Worm (Caenorhabditis elegans): ENCODE results near the gene cpx-2.

Gene cpx-2

DNA sequence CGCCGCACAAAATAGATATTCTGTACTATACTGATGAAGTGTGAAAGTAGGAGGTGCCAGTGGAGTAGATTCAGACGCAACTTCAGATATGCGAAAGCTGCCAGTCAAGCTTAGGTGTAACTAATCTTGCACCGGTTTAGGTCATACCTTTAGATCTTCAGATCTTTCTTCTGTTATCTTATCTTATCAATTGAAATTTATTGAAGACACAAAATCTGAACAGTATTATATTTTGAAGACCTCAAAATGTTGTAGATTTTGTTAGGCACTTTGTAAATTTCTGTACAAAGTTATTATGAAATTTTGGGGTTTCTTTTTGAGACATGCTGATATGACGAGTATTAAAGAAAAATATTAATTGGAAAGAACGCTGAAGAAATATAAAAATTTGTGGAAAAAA lies 41.6 kb upstream of the cpx-2 start:
- TF ChIP-seq snpc-4 (tag; optimal IDR thresholded peaks at IDR 0.05) (no peak), Y75B8A.6 (GFP tag; IDR thresholded peaks at IDR 0.05) (no peak), Y5F2A.4 (GFP tag; optimal IDR thresholded peaks at IDR 0.05) (no peak), saeg-2 (GFP tag; IDR thresholded peaks at IDR 0.05) (no peak), zfp-2 (tag; optimal IDR thresholded peaks at IDR 0.05) (no peak)

DNA sequence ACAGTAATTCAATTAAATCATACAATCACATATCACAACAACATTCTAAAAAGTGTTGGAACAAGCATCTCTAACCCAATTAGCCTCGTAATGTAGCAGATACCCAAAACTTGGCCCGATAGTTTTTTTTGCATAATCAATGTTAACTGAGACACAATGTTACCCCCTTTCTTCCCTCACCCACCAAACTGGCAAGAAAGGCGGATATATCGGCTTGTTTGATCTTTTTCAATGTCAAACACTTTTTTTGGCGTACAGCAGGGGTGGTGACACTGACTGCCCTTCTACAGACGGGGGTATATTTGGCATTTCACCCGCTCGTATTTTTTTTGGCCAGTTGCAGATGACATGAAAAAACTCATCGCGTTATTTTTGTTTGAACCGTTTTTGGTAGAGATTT lies 39.0 kb upstream of the cpx-2 start:
- TF ChIP-seq zfp-3 (GFP tag; conservative IDR thresholded peaks at IDR 0.05) (no peak), set-16 (GFP tag; IDR thresholded peaks at IDR 0.05) (no peak), ctbp-1 (GFP tag; IDR thresholded peaks at IDR 0.05) (no peak), ceh-62 (tag; optimal IDR thresholded peaks at IDR 0.05) (no peak), lin-39 (tag; optimal IDR thresholded peaks at IDR 0.05) (no peak), ceh-44 (GFP tag; IDR thresholded peaks at IDR 0.05) (no peak), daf-16 (GFP tag; optimal IDR thresholded peaks at IDR 0.05) (no peak), daf-16 (tag; optimal IDR thresholded peaks at IDR 0.05) (no peak), unc-130 (GFP tag; optimal IDR thresholded peaks at IDR 0.05) (no peak), nhr-111 (GFP tag; optimal IDR thresholded peaks at IDR 0.05) (no peak), lin-29 (GFP tag; IDR thresholded peaks at IDR 0.05) (no peak), mxl-2 (GFP tag; conservative IDR thresholded peaks at IDR 0.05) (no peak), ztf-7 (tag; optimal IDR thresholded peaks at IDR 0.05) (no peak), nhr-6 (tag; optimal IDR thresholded peaks at IDR 0.05) (no peak), saeg-2 (GFP tag; IDR thresholded peaks at IDR 0.05) (no peak), ceh-32 (tag; optimal IDR thresholded peaks at IDR 0.05; ENCODE audit: poor library complexity) (no peak), skn-1 (tag; optimal IDR thresholded peaks at IDR 0.05) (no peak), F37D6.2 (tag; optimal IDR thresholded peaks at IDR 0.05) (no peak)

DNA sequence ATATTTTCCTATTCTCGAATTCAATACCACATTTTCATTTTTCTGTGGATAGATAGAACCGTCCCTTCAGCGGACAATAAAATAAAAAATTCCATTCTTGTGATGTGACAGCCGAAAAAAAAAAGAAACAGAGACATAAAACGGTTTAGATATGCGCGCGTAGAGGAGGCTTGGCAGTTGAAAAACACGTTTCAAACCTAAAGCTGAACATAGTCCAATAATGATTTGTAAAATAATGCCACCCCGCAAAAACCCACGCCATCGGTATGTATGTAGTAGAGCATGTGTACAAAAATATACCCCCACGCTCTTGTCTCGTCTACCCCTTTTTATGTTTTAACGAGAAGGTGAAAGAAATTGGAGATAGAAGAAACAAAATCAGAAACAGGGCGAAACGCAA lies 37.6 kb upstream of the cpx-2 start:
- no peak for TF ChIP-seq daf-12 (tag; optimal IDR thresholded peaks at IDR 0.05)
- peak; percentile 36 for TF ChIP-seq sdz-12 (GFP tag; optimal IDR thresholded peaks at IDR 0.05)
- TF ChIP-seq hlh-30 (tag; optimal IDR thresholded peaks at IDR 0.05; ENCODE audit: insufficient read depth), result peak; percentile 26
- TF ChIP-seq snpc-4 (tag; optimal IDR thresholded peaks at IDR 0.05), result no peak
- TF ChIP-seq daf-8 (GFP tag; IDR thresholded peaks at IDR 0.05), result no peak
- no peak for TF ChIP-seq php-3 (GFP tag; IDR thresholded peaks at IDR 0.05)
- TF ChIP-seq dmd-8 (GFP tag; IDR thresholded peaks at IDR 0.05), result no peak
- TF ChIP-seq mep-1 (tag; optimal IDR thresholded peaks at IDR 0.05), result peak; percentile 44
- no peak for TF ChIP-seq mes-2 (tag; optimal IDR thresholded peaks at IDR 0.05; ENCODE audit: poor library complexity, severe bottlenecking)
- TF ChIP-seq spr-1 (tag; optimal IDR thresholded peaks at IDR 0.05), result no peak
- no peak for TF ChIP-seq ceh-82 (tag; optimal IDR thresholded peaks at IDR 0.05)
- TF ChIP-seq hlh-11 (tag; optimal IDR thresholded peaks at IDR 0.05), result peak; percentile 54
- TF ChIP-seq arid-1 (GFP tag; conservative IDR thresholded peaks at IDR 0.05), result no peak
- no peak for TF ChIP-seq F10B5.3 (tag; optimal IDR thresholded peaks at IDR 0.05)
- TF ChIP-seq mxl-2 (GFP tag; conservative IDR thresholded peaks at IDR 0.05), result no peak
- no peak for TF ChIP-seq fkh-10 (GFP tag; optimal IDR thresholded peaks at IDR 0.05)
- peak; percentile 23 for TF ChIP-seq mxl-3 (GFP tag; optimal IDR thresholded peaks at IDR 0.05)
- TF ChIP-seq nhr-6 (tag; optimal IDR thresholded peaks at IDR 0.05), result no peak
- no peak for TF ChIP-seq ctbp-1 (GFP tag; IDR thresholded peaks at IDR 0.05)
- peak; percentile 47 for TF ChIP-seq aha-1 (tag)
- TF ChIP-seq spr-3 (GFP tag; optimal IDR thresholded peaks at IDR 0.05), result no peak
- TF ChIP-seq T20F7.1 (GFP tag; optimal IDR thresholded peaks at IDR 0.05), result no peak
- TF ChIP-seq zfp-3 (GFP tag; conservative IDR thresholded peaks at IDR 0.05), result peak; percentile 56; the same call in 1 of the 2 replicates
- TF ChIP-seq lin-13 (GFP tag; optimal IDR thresholded peaks at IDR 0.05), result peak; percentile 52
- TF ChIP-seq nhr-41 (GFP tag; IDR thresholded peaks at IDR 0.05), result peak; percentile 74; the same call in 1 of the 2 replicates
- TF ChIP-seq ZK546.5 (tag; optimal IDR thresholded peaks at IDR 0.05), result no peak
- no peak for TF ChIP-seq lir-3 (tag; optimal IDR thresholded peaks at IDR 0.05)
- TF ChIP-seq attf-4 (tag; optimal IDR thresholded peaks at IDR 0.05), result no peak
- no peak for TF ChIP-seq nhr-42 (GFP tag; IDR thresholded peaks at IDR 0.05)
- no peak for TF ChIP-seq skn-1 (tag; optimal IDR thresholded peaks at IDR 0.05)
- no peak for TF ChIP-seq set-16 (GFP tag; IDR thresholded peaks at IDR 0.05)
- TF ChIP-seq daf-16 (GFP tag; optimal IDR thresholded peaks at IDR 0.05), result no peak
- no peak for TF ChIP-seq daf-16 (tag; optimal IDR thresholded peaks at IDR 0.05)
- TF ChIP-seq zfp-2 (tag; optimal IDR thresholded peaks at IDR 0.05), result no peak
- peak; percentile 46 for TF ChIP-seq dve-1 (tag; optimal IDR thresholded peaks at IDR 0.05; ENCODE audit: insufficient read depth)
- TF ChIP-seq hmg-1.1 (GFP tag; IDR thresholded peaks at IDR 0.05), result peak; percentile 29; the same call in 1 of the 2 replicates
- no peak for TF ChIP-seq ztf-7 (tag; optimal IDR thresholded peaks at IDR 0.05)

Data from whole organism, L4 larva.